Fruit fly (Drosophila melanogaster): ENCODE data around the gene Wdr82.

Wdr82 gene

DNA sequence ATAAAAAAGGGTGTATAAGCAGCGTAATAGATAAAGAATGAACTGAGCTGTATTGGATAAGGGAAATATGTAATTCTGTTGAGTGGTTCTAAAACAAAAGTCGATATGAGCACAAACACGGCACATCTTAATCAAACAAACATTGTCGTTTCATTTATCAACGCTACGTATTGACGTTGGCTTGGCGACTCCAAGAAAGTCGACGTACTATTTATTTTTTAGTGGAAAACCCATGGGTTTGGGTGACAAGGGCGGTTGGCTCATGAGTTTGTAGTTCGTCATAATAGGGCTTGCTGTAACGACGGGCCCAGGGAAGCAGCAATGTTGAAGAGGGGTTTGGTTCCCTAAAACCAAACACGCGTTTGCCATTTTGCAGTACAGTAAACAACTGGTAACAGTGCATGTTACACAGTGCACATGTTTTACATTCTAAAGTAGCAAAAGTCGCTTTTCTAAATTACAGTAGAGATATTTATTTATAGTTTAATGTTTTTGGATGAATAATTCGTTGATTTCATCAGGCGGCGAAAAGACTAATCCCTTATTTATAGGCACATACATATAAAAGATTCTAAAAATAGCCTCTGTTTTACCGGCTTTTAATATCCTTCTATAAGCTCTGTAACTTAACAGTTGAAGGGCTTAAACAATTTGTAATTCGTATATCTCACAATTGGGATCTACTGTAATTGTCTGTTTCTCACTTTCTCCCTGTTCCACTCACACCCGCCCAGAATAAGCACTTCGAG is 12.9 kb upstream of the Wdr82 start (continued):
- no peak for TF ChIP-seq en (GFP tag; optimal IDR thresholded peaks at IDR 0.05)
- TF ChIP-seq Oli (tag; optimal IDR thresholded peaks at IDR 0.05), result no peak
- peak; percentile 15 for TF ChIP-seq pho (GFP tag; optimal IDR thresholded peaks at IDR 0.05)
- TF ChIP-seq shn (GFP tag; optimal IDR thresholded peaks at IDR 0.05), result no peak
- TF ChIP-seq Pdp1 (GFP tag; optimal IDR thresholded peaks at IDR 0.05), result peak in 1 of 2 experiments; percentile 11
- no peak for TF ChIP-seq sug (tag; optimal IDR thresholded peaks at IDR 0.05)
- no peak for TF ChIP-seq toy (GFP tag; IDR thresholded peaks at IDR 0.05)
- no peak for TF ChIP-seq CG8290 (GFP tag; optimal IDR thresholded peaks at IDR 0.05)
- TF ChIP-seq CG8290 (tag; optimal IDR thresholded peaks at IDR 0.05), result no peak
- TF ChIP-seq prd (optimal IDR thresholded peaks at IDR 0.05), result no peak
- TF ChIP-seq prd (GFP tag; IDR thresholded peaks at IDR 0.05), result no peak
- peak; percentile 20; the same call in 1 of the 2 replicates for TF ChIP-seq MBD-R2 (GFP tag; IDR thresholded peaks at IDR 0.05)
- peak; percentile 40 for TF ChIP-seq phol (tag; optimal IDR thresholded peaks at IDR 0.05)
- TF ChIP-seq Fer3 (tag; optimal IDR thresholded peaks at IDR 0.05), result peak; percentile 16
- peak; percentile 38; the same call in 1 of the 3 replicates for TF ChIP-seq CG2199 (GFP tag; IDR thresholded peaks at IDR 0.05)
- no peak for TF ChIP-seq HLH54F (GFP tag; optimal IDR thresholded peaks at IDR 0.05)
- TF ChIP-seq CG10209 (GFP tag; optimal IDR thresholded peaks at IDR 0.05), result peak; percentile 16
- no peak for TF ChIP-seq CG15479 (GFP tag; optimal IDR thresholded peaks at IDR 0.05)
- peak; percentile 19 for TF ChIP-seq Ets97D (GFP tag; optimal IDR thresholded peaks at IDR 0.05)
- no peak for TF ChIP-seq D19A (tag; optimal IDR thresholded peaks at IDR 0.05)
- TF ChIP-seq CG18262 (tag; optimal IDR thresholded peaks at IDR 0.05), result peak; percentile 43
- TF ChIP-seq Elba2 (GFP tag; optimal IDR thresholded peaks at IDR 0.05), result no peak
- no peak for TF ChIP-seq cad (GFP tag; optimal IDR thresholded peaks at IDR 0.05)
- no peak for TF ChIP-seq hkb (optimal IDR thresholded peaks at IDR 0.05)
- TF ChIP-seq hkb (GFP tag; IDR thresholded peaks at IDR 0.05), result no peak
- no peak for TF ChIP-seq br (optimal IDR thresholded peaks at IDR 0.05)
- no peak for TF ChIP-seq CG11504 (tag; optimal IDR thresholded peaks at IDR 0.05)
- TF ChIP-seq klu (GFP tag; IDR thresholded peaks at IDR 0.05), result no peak
- no peak for TF ChIP-seq schlank (tag; optimal IDR thresholded peaks at IDR 0.05)
- TF ChIP-seq abd-A (tag; optimal IDR thresholded peaks at IDR 0.05), result no peak
- TF ChIP-seq CG4404 (GFP tag; IDR thresholded peaks at IDR 0.05), result no peak
- peak; percentile 27 for TF ChIP-seq fd96Cb (tag; optimal IDR thresholded peaks at IDR 0.05)
- TF ChIP-seq CG17361 (GFP tag; IDR thresholded peaks at IDR 0.05), result peak; percentile 35; the same call in 2 of the 3 replicates
- no peak for TF ChIP-seq Neu2 (GFP tag; optimal IDR thresholded peaks at IDR 0.05; ENCODE audit: borderline replicate concordance)
- TF ChIP-seq chinmo (GFP tag; IDR thresholded peaks at IDR 0.05; ENCODE audit: partially characterized antibody), result no peak
- TF ChIP-seq Rx (GFP tag; IDR thresholded peaks at IDR 0.05), result no peak
- peak; percentile 59 for TF ChIP-seq CG2712 (tag; optimal IDR thresholded peaks at IDR 0.05)
- no peak for TF ChIP-seq zf30C (GFP tag; optimal IDR thresholded peaks at IDR 0.05)
- peak; percentile 12 for TF ChIP-seq pfk (GFP tag; optimal IDR thresholded peaks at IDR 0.05)

DNA sequence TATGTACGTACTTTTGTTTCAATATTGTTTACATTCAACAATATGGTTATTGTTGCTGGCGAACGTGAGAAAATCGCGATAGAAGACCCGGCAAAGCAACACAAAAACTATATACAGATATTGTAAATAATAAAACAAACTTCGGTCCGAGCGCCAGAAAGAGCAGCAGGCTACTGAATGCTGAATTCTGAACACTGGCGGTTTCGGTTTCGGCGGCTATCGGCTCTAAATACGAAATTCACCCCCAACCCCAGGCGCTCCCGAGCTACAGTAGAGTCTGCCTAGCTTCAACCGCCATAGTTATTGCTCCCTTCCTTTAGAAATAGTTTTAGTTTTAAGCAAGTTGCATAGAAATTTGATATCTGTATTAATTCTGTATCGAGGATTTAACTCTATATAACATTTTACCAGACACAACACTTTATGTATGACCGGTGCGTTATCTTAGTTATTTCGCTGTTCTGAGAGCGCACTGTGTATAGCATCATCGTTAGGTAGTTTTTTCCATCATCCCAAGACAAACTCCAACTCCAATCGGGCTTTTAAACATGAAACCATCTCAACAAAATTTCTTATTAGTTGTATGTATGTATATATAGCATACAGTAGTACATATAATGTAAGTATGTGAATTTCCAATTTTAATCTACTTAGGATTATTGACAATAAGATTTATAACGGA is 11.8 kb upstream of the Wdr82 start, which contains the start of gene CG7627:
CG7627 (minus strand) TSS at position 197 of the 682 bp plus-strand sequence.
- peak; percentile 58 for TF ChIP-seq CG6272 (GFP tag; IDR thresholded peaks at IDR 0.05)
- TF ChIP-seq gt (GFP tag; IDR thresholded peaks at IDR 0.05), result no peak
- peak; percentile 85 for TF ChIP-seq Dbx (GFP tag; IDR thresholded peaks at IDR 0.05)
- peak; percentile 54 for TF ChIP-seq CG1233 (GFP tag; optimal IDR thresholded peaks at IDR 0.05)
- peak; percentile 42 for TF ChIP-seq Ets97D (GFP tag; optimal IDR thresholded peaks at IDR 0.05)
- TF ChIP-seq CG1602 (GFP tag; optimal IDR thresholded peaks at IDR 0.05), result peak; percentile 23
- peak; percentile 19 for TF ChIP-seq da (GFP tag; optimal IDR thresholded peaks at IDR 0.05)
- TF ChIP-seq sd (tag; optimal IDR thresholded peaks at IDR 0.05), result peak; percentile 41
- no peak for TF ChIP-seq CG2199 (GFP tag; IDR thresholded peaks at IDR 0.05)
- no peak for TF ChIP-seq Hey (tag; optimal IDR thresholded peaks at IDR 0.05)
- peak; percentile 48; the same call in 1 of the 2 replicates for TF ChIP-seq Oaz (GFP tag; IDR thresholded peaks at IDR 0.05)
- TF ChIP-seq gfzf (GFP tag; optimal IDR thresholded peaks at IDR 0.05), result no peak
- peak; percentile 80 for TF ChIP-seq CG14441 (GFP tag; IDR thresholded peaks at IDR 0.05)
- TF ChIP-seq CG12155 (GFP tag; optimal IDR thresholded peaks at IDR 0.05), result peak; percentile 53
- TF ChIP-seq zf30C (GFP tag; optimal IDR thresholded peaks at IDR 0.05), result no peak
- no peak for TF ChIP-seq hbn (GFP tag; IDR thresholded peaks at IDR 0.05; ENCODE audit: partially characterized antibody)

Measured in whole organism, embryonic.